Worm (Caenorhabditis elegans) whole organism, L3 larva: ENCODE measurements around the gene F17H10.2.

Experiments used
- aly-2 ChIP-seq: fragments of 150-350 bp; optimal IDR thresholded peaks from 2 replicates; lab custom pipeline; 2014; ENCODE audit warnings: missing biosample characterization, missing genetic modification characterization
- ceh-16 ChIP-seq: sonication (generic microtip); optimal IDR thresholded peaks from 2 replicates; lab custom pipeline; 2017; ENCODE audit warnings: missing biosample characterization, missing genetic modification characterization
- ceh-82 ChIP-seq: fragments of 150-350 bp; optimal IDR thresholded peaks from 2 replicates; lab custom pipeline; 2014; ENCODE audit warnings: missing biosample characterization, missing genetic modification characterization
- elt-3 ChIP-seq, 3 experiments: fragments of 150-350 bp in 1 of 3; sonication (generic microtip) in 2 of 3; optimal IDR thresholded peaks; 2 replicates in 2 of 3; 4 replicates in 1 of 3; lab custom pipeline; 2014 to 2017; ENCODE audit warnings: missing biosample characterization in 3 of 3, missing genetic modification characterization in 3 of 3
- fos-1 ChIP-seq: fragments of 150-350 bp; optimal IDR thresholded peaks from 2 replicates; lab custom pipeline; 2014; ENCODE audit warnings: missing biosample characterization, missing genetic modification characterization
- nhr-11 ChIP-seq: fragments of 150-350 bp; optimal IDR thresholded peaks from 2 replicates; lab custom pipeline; 2014; ENCODE audit warnings: missing biosample characterization, missing genetic modification characterization
- nhr-28 ChIP-seq: fragments of 150-350 bp; optimal IDR thresholded peaks from 2 replicates; lab custom pipeline; 2014; ENCODE audit warnings: missing biosample characterization, missing genetic modification characterization
- nhr-77 ChIP-seq: fragments of 150-350 bp; optimal IDR thresholded peaks from 2 replicates; lab custom pipeline; 2014; ENCODE audit warnings: missing biosample characterization, missing genetic modification characterization
- pha-4 ChIP-seq: fragments of 150-350 bp; optimal IDR thresholded peaks from 2 replicates; lab custom pipeline; 2014; ENCODE audit warnings: missing biosample characterization, missing genetic modification reagents, missing genetic modification characterization
- snpc-4 ChIP-seq: fragments of 150-350 bp; optimal IDR thresholded peaks from 2 replicates; lab custom pipeline; 2014; ENCODE audit warnings: missing biosample characterization, missing genetic modification characterization
- tbx-2 ChIP-seq: sonication (generic microtip); optimal IDR thresholded peaks from 2 replicates; lab custom pipeline; 2016; ENCODE audit warnings: mild to moderate bottlenecking, missing genetic modification characterization, missing compliant biosample characterization
- unc-39 ChIP-seq: sonication (generic microtip); optimal IDR thresholded peaks from 4 replicates; lab custom pipeline; 2017; ENCODE audit warnings: missing biosample characterization, missing genetic modification characterization
- zag-1 ChIP-seq: fragments of 150-350 bp; optimal IDR thresholded peaks from 2 replicates; lab custom pipeline; 2014; ENCODE audit warnings: missing biosample characterization, missing genetic modification characterization

- TF ChIP-seq elt-3 (tag; optimal IDR thresholded peaks at IDR 0.05; lab: Kevin White, UChicago) (peak in 1 of 3 experiments; percentile 48), unc-39 (no peak), tbx-2 (tag; lab: Kevin White, UChicago) (no peak), fos-1 (tag; lab: Kevin White, UChicago) (no peak), nhr-77 (tag; lab: Kevin White, UChicago) (no peak), nhr-28 (no peak), nhr-11 (no peak), pha-4 (tag; lab: Kevin White, UChicago) (no peak), aly-2 (no peak), zag-1 (tag; lab: Kevin White, UChicago) (no peak), snpc-4 (tag; lab: Kevin White, UChicago) (no peak), ceh-16 (tag; lab: Kevin White, UChicago) (no peak), ceh-82 (no peak)
Observed at ce11 chrX:13112664-13113063, 908 bp upstream of the F17H10.2 start.
